Worm (Caenorhabditis elegans) whole organism, young adult: ENCODE measurements around the gene sucl-2.
A peak's percentile ranks its signal among the peaks of the same experiment; 100 is the strongest.

Experiments
- B0019.2 ChIP-seq: fragments of 200-800 bp; sonication (Bioruptor generic); conservative IDR thresholded peaks from 2 replicates; pipeline ENCODE4 v1.3.6; 2022; ENCODE audit warnings: missing genetic modification reagents, missing genetic modification characterization, missing compliant biosample characterization
- C06A6.2 ChIP-seq: fragments of 200-800 bp; sonication (Bioruptor generic); conservative IDR thresholded peaks from 2 replicates; pipeline ENCODE4 v1.3.6; 2022; ENCODE audit warnings: missing genetic modification characterization, missing compliant biosample characterization
- F10E7.11 ChIP-seq: sonication (generic microtip); optimal IDR thresholded peaks from 2 replicates; lab custom pipeline; 2017; ENCODE audit warnings: mild to moderate bottlenecking, missing genetic modification characterization, moderate library complexity, missing compliant biosample characterization
- F22D6.2 ChIP-seq: sonication (generic microtip); optimal IDR thresholded peaks from 2 replicates; lab custom pipeline; 2016; ENCODE audit warnings: mild to moderate bottlenecking, missing genetic modification characterization, missing compliant biosample characterization
- F23B12.7 ChIP-seq: sonication (generic microtip); optimal IDR thresholded peaks from 2 replicates; lab custom pipeline; 2017; ENCODE audit warnings: missing genetic modification characterization, mild to moderate bottlenecking, missing compliant biosample characterization, antibody characterized with exemption, moderate library complexity; ENCODE audit not compliant: insufficient read depth
- F39B2.1 ChIP-seq: fragments of 200-800 bp; sonication (Bioruptor generic); IDR thresholded peaks from 2 replicates; pipeline ENCODE4 v1.3.6; 2022; ENCODE audit warnings: missing genetic modification reagents, missing genetic modification characterization, missing compliant biosample characterization
- F57C9.4 ChIP-seq: sonication (generic microtip); optimal IDR thresholded peaks from 2 replicates; lab custom pipeline; 2017; ENCODE audit warnings: mild to moderate bottlenecking, missing genetic modification characterization, missing compliant biosample characterization
- Y67H2A.10 ChIP-seq: fragments of 200-800 bp; sonication (Bioruptor generic); conservative IDR thresholded peaks from 2 replicates; pipeline ENCODE4 v1.3.6; 2022; ENCODE audit warnings: missing genetic modification reagents, missing genetic modification characterization, missing compliant biosample characterization
- Y79H2A.3 ChIP-seq: fragments of 200-800 bp; sonication (Bioruptor generic); conservative IDR thresholded peaks from 2 replicates; pipeline ENCODE4 v1.3.6; 2022; ENCODE audit warnings: missing genetic modification reagents, missing genetic modification characterization, missing compliant biosample characterization
- ZK185.1 ChIP-seq: sonication (generic microtip); optimal IDR thresholded peaks from 2 replicates; lab custom pipeline; 2016; ENCODE audit warnings: mild to moderate bottlenecking, missing genetic modification characterization, missing compliant biosample characterization; ENCODE audit not compliant: poor library complexity, severe bottlenecking
- ceh-100 ChIP-seq: fragments of 200-800 bp; sonication (Bioruptor generic); IDR thresholded peaks from 2 replicates; pipeline ENCODE4 v1.3.6; 2022; ENCODE audit warnings: missing genetic modification reagents, missing genetic modification characterization, missing compliant biosample characterization
- ceh-27 ChIP-seq: fragments of 200-800 bp; sonication (Bioruptor generic); optimal IDR thresholded peaks from 2 replicates; lab custom pipeline; 2018; ENCODE audit warnings: mild to moderate bottlenecking, missing genetic modification characterization, moderate library complexity, missing compliant biosample characterization
- ceh-40 ChIP-seq: fragments of 200-800 bp; sonication (Bioruptor generic); IDR thresholded peaks from 2 replicates; pipeline ENCODE4 v1.3.6; 2022; ENCODE audit warnings: missing genetic modification characterization, missing compliant biosample characterization
- ceh-79 ChIP-seq: sonication (generic microtip); optimal IDR thresholded peaks from 2 replicates; lab custom pipeline; 2017; ENCODE audit warnings: mild to moderate bottlenecking, missing genetic modification characterization, missing compliant biosample characterization
- dpl-1 ChIP-seq: fragments of 150-350 bp; optimal IDR thresholded peaks from 2 replicates; lab custom pipeline; 2014; ENCODE audit warnings: missing biosample characterization, missing genetic modification reagents, missing genetic modification characterization
- efl-1 ChIP-seq: fragments of 150-350 bp; optimal IDR thresholded peaks from 2 replicates; lab custom pipeline; 2014; ENCODE audit warnings: missing biosample characterization, missing genetic modification reagents, missing genetic modification characterization
- egl-18 ChIP-seq: fragments of 200-800 bp; sonication (Bioruptor generic); IDR thresholded peaks from 2 replicates; pipeline ENCODE4 v1.3.6; 2022; ENCODE audit warnings: missing genetic modification reagents, missing genetic modification characterization, missing compliant biosample characterization
- egl-44 ChIP-seq: fragments of 200-800 bp; sonication (Bioruptor generic); IDR thresholded peaks from 2 replicates; pipeline ENCODE4 v1.3.6; 2022; ENCODE audit warnings: missing genetic modification reagents, missing genetic modification characterization, missing compliant biosample characterization
- ekl-4 ChIP-seq: fragments of 200-800 bp; sonication (Bioruptor generic); IDR thresholded peaks from 2 replicates; pipeline ENCODE4 v1.3.6; 2022; ENCODE audit warnings: missing genetic modification reagents, missing genetic modification characterization, missing compliant biosample characterization
- fkh-3 ChIP-seq: sonication (generic microtip); optimal IDR thresholded peaks from 2 replicates; lab custom pipeline; 2016; ENCODE audit warnings: mild to moderate bottlenecking, missing genetic modification characterization, missing compliant biosample characterization
- hsf-1 ChIP-seq: fragments of 200-800 bp; sonication (Bioruptor generic); IDR thresholded peaks from 2 replicates; pipeline ENCODE4 v1.3.6; 2022; ENCODE audit warnings: missing genetic modification reagents, missing genetic modification characterization, missing compliant biosample characterization
- lin-54 ChIP-seq: fragments of 200-800 bp; sonication (Bioruptor generic); optimal IDR thresholded peaks from 2 replicates; lab custom pipeline; 2018; ENCODE audit warnings: mild to moderate bottlenecking, missing genetic modification characterization, missing compliant biosample characterization
- madf-10 ChIP-seq: sonication (generic microtip); optimal IDR thresholded peaks from 2 replicates; lab custom pipeline; 2016; ENCODE audit warnings: mild to moderate bottlenecking, missing genetic modification characterization, missing compliant biosample characterization
- madf-3 ChIP-seq: fragments of 200-800 bp; sonication (Bioruptor generic); IDR thresholded peaks from 2 replicates; pipeline ENCODE4 v1.3.6; 2022; ENCODE audit warnings: missing genetic modification reagents, missing genetic modification characterization, missing compliant biosample characterization
- mcd-1 ChIP-seq: fragments of 200-800 bp; sonication (Bioruptor generic); IDR thresholded peaks from 2 replicates; pipeline ENCODE4 v1.3.6; 2022; ENCODE audit warnings: missing genetic modification reagents, missing genetic modification characterization, missing compliant biosample characterization
- mes-4 ChIP-seq: sonication (generic microtip); optimal IDR thresholded peaks from 2 replicates; lab custom pipeline; 2016; ENCODE audit warnings: missing genotype, missing genetic modification characterization, missing compliant biosample characterization
- nfya-2 ChIP-seq: fragments of 200-800 bp; sonication (Bioruptor generic); IDR thresholded peaks from 2 replicates; pipeline ENCODE4 v1.3.6; 2022; ENCODE audit warnings: missing genetic modification reagents, missing genetic modification characterization, missing compliant biosample characterization
- nhr-80 ChIP-seq: sonication (generic microtip); optimal IDR thresholded peaks from 2 replicates; lab custom pipeline; 2016; ENCODE audit warnings: missing genetic modification characterization, missing compliant biosample characterization
- nhr-90 ChIP-seq: sonication (generic microtip); optimal IDR thresholded peaks from 2 replicates; lab custom pipeline; 2016; ENCODE audit warnings: missing genotype, mild to moderate bottlenecking, missing genetic modification characterization, missing compliant biosample characterization
- repo-1 ChIP-seq: sonication (generic microtip); optimal IDR thresholded peaks from 2 replicates; lab custom pipeline; 2017; ENCODE audit warnings: mild to moderate bottlenecking, missing genetic modification characterization, missing compliant biosample characterization
- rpc-1 ChIP-seq, 2 experiments: fragments of 150-350 bp in 1 of 2; sonication (generic microtip) in 1 of 2; optimal IDR thresholded peaks; 2 replicates each; lab custom pipeline; 2014 to 2018; ENCODE audit warnings: missing biosample characterization in 1 of 2, missing genetic modification characterization in 1 of 2, missing genetic modification reagents in 1 of 2, missing genotype in 1 of 2
- sdz-38 ChIP-seq: sonication (generic microtip); optimal IDR thresholded peaks from 2 replicates; lab custom pipeline; 2016; ENCODE audit warnings: missing genotype, missing genetic modification characterization, missing compliant biosample characterization
- sea-2 ChIP-seq: fragments of 200-800 bp; sonication (Bioruptor generic); IDR thresholded peaks from 2 replicates; pipeline ENCODE4 v1.3.6; 2022; ENCODE audit warnings: missing genetic modification characterization, missing compliant biosample characterization
- tbp1 ChIP-seq: fragments of 200-800 bp; sonication (Bioruptor generic); optimal IDR thresholded peaks from 2 replicates; lab custom pipeline; 2018; ENCODE audit warnings: mild to moderate bottlenecking, missing genetic modification characterization, missing compliant biosample characterization
- tbx-9 ChIP-seq: sonication (generic microtip); optimal IDR thresholded peaks from 2 replicates; lab custom pipeline; 2016; ENCODE audit warnings: borderline replicate concordance, missing genetic modification characterization, inconsistent platforms, missing compliant biosample characterization
- unc-130 ChIP-seq: sonication (generic microtip); optimal IDR thresholded peaks from 2 replicates; lab custom pipeline; 2016; ENCODE audit warnings: missing genetic modification reagents, missing genetic modification characterization, missing compliant biosample characterization
- unc-62 ChIP-seq: fragments of 150-350 bp; optimal IDR thresholded peaks from 2 replicates; lab custom pipeline; 2014; ENCODE audit warnings: missing biosample characterization, missing genetic modification reagents, missing genetic modification characterization
- ztf-26 ChIP-seq: sonication (generic microtip); optimal IDR thresholded peaks from 2 replicates; lab custom pipeline; 2017; ENCODE audit warnings: missing genetic modification characterization, missing compliant biosample characterization

sucl-2 gene

ce11 chrIII:880840-881239 lies 20.4 kb downstream of the sucl-2 start (continued):
- no peak for TF ChIP-seq ZK185.1 (tag; lab: Kevin White, UChicago)
- TF ChIP-seq mes-4 (tag; lab: Kevin White, UChicago): no peak
- TF ChIP-seq Y79H2A.3 (GFP tag; lab: Robert Waterston, UW): no peak
- TF ChIP-seq tbp1: no peak
- TF ChIP-seq rpc-1 (optimal IDR thresholded peaks at IDR 0.05; lab: Kevin White, UChicago): no peak
- TF ChIP-seq rpc-1 (tag; optimal IDR thresholded peaks at IDR 0.05; lab: Kevin White, UChicago): no peak

- TF ChIP-seq efl-1 (GFP tag; lab: Kevin White, UChicago): no peak
- TF ChIP-seq ekl-4 (GFP tag; lab: Robert Waterston, UW): no peak
- no peak for TF ChIP-seq egl-18 (GFP tag; lab: Robert Waterston, UW)
- TF ChIP-seq Y67H2A.10 (GFP tag; lab: Robert Waterston, UW): no peak
Observed at ce11 chrIII:879634-880033, 21.6 kb downstream of the sucl-2 start, which contains the start of the genes T24C4.5 and ucr-2.3. Gene T24C4.5, minus strand, starts transcription at chrIII:879734. Gene ucr-2.3, plus strand, starts transcription at chrIII:879860.

DNA sequence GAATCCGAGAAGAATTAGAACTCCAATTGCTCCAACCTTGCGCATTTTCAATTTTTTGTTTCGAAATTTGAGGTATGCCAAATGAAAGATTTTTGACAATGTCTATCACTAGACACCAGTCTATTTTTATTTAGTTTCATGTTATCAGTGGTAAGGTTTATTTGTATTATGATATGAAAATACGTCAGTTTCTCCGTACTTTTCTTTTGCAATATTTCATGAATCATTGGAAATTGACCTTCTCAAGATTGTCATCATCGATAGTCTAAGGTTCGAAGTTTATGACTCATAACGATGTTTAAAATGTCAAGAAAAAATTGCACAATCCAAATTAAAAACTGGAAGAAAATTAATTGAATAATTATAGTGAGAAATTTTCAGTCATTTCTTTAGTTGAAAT lies 27.8 kb downstream of the sucl-2 start, which contains the start of gene clc-19:
TSS of gene clc-19 (minus strand) at position 135 of the 400 bp plus-strand sequence.
- no peak for TF ChIP-seq sdz-38 (tag; lab: Kevin White, UChicago)
- peak; percentile 26 for TF ChIP-seq unc-62 (GFP tag; lab: Kevin White, UChicago)
- no peak for TF ChIP-seq ceh-79 (tag; lab: Kevin White, UChicago)
- no peak for TF ChIP-seq madf-10
- TF ChIP-seq F10E7.11 (tag; lab: Kevin White, UChicago): no peak
- peak; percentile 33 for TF ChIP-seq nhr-80 (tag; lab: Kevin White, UChicago)
- TF ChIP-seq F57C9.4 (tag; lab: Kevin White, UChicago): no peak
- no peak for TF ChIP-seq F39B2.1 (GFP tag; lab: Robert Waterston, UW)
- no peak for TF ChIP-seq unc-130 (GFP tag; lab: Kevin White, UChicago)

ce11 chrIII:872373-872772 lies 28.8 kb downstream of the sucl-2 start, which contains the start of the genes T24C4.3 and clc-20:
Gene T24C4.3, minus strand, starts transcription at chrIII:872473.
Gene clc-20, plus strand, starts transcription at chrIII:872583.
- TF ChIP-seq madf-3 (GFP tag; lab: Robert Waterston, UW) (no peak), nfya-2 (GFP tag; lab: Robert Waterston, UW) (no peak), F10E7.11 (tag; lab: Kevin White, UChicago) (no peak), fkh-3 (tag; lab: Kevin White, UChicago) (no peak), F23B12.7 (tag; lab: Kevin White, UChicago) (no peak), B0019.2 (GFP tag; lab: Robert Waterston, UW) (no peak), ceh-40 (GFP tag; lab: Robert Waterston, UW) (no peak), F39B2.1 (GFP tag; lab: Robert Waterston, UW) (no peak), C06A6.2 (GFP tag; lab: Robert Waterston, UW) (no peak), sea-2 (no peak), mes-4 (tag; lab: Kevin White, UChicago) (no peak), tbx-9 (tag; lab: Kevin White, UChicago) (no peak)

ce11 chrIII:870555-870954 lies 30.7 kb downstream of the sucl-2 start:
- TF ChIP-seq sea-2 (no peak), sdz-38 (tag; lab: Kevin White, UChicago) (no peak), lin-54 (GFP tag; lab: Kevin White, UChicago) (no peak), dpl-1 (GFP tag; lab: Kevin White, UChicago) (no peak), hsf-1 (GFP tag; lab: Robert Waterston, UW) (no peak), repo-1 (no peak), ceh-27 (GFP tag; lab: Kevin White, UChicago) (no peak), nhr-80 (tag; lab: Kevin White, UChicago) (no peak), efl-1 (GFP tag; lab: Kevin White, UChicago) (no peak), F22D6.2 (tag; lab: Kevin White, UChicago) (no peak), mcd-1 (GFP tag; lab: Robert Waterston, UW) (no peak), ztf-26 (no peak), nhr-90 (tag; lab: Kevin White, UChicago) (no peak), mes-4 (tag; lab: Kevin White, UChicago) (no peak), egl-44 (GFP tag; lab: Robert Waterston, UW) (no peak), F39B2.1 (GFP tag; lab: Robert Waterston, UW) (no peak), ceh-100 (GFP tag; lab: Robert Waterston, UW) (no peak)
